Worm (Caenorhabditis elegans) whole organism, early embryonic: ENCODE data around the gene srh-177.

Experiments used
- F13C5.2 ChIP-seq: sonication (generic microtip); optimal IDR thresholded peaks from 2 replicates; lab custom pipeline; 2017; ENCODE audit warnings: mild to moderate bottlenecking, missing genetic modification characterization, inconsistent platforms, missing compliant biosample characterization
- ama-1 ChIP-seq: fragments of 150-350 bp; optimal IDR thresholded peaks from 2 replicates; lab custom pipeline; 2014
- ceh-36 ChIP-seq: sonication (generic microtip); optimal IDR thresholded peaks from 2 replicates; lab custom pipeline; 2016; ENCODE audit warnings: missing genetic modification characterization, inconsistent platforms, missing compliant biosample characterization
- ets-7 ChIP-seq: sonication (generic microtip); optimal IDR thresholded peaks from 2 replicates; lab custom pipeline; 2016; ENCODE audit warnings: missing genotype, missing genetic modification characterization, missing compliant biosample characterization
- hmbx-1 ChIP-seq: sonication (generic microtip); optimal IDR thresholded peaks from 2 replicates; lab custom pipeline; 2016; ENCODE audit warnings: mild to moderate bottlenecking, missing genetic modification characterization, missing compliant biosample characterization

DNA sequence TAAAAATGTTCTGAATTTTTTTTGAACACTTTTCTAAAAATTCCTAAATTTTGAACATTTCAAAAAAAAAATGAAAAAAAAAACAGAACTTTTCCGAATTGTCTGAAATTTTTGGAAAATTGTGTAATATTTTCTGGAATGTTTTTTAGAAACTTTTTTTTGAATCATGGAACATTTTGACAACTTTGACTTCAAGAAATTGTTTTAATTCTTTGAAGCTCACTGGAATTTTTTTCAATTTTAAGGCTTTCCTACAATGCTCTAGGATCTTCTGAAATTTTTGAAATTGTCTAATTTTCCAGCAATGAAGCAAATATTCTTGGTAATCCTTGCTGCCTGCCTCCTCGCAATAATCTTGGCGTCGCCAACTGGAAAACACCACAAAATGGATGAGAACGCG is 6.2 kb upstream of the srh-177 start, which contains the start of gene ins-35:
- TF ChIP-seq ets-7 (tag; lab: Kevin White, UChicago), result no peak
- no peak for TF ChIP-seq ama-1 (lab: Kevin White, UChicago)
- no peak for TF ChIP-seq F13C5.2 (tag; lab: Kevin White, UChicago)
- no peak for TF ChIP-seq ceh-36 (tag; lab: Kevin White, UChicago)
- TF ChIP-seq hmbx-1 (tag; lab: Kevin White, UChicago), result no peak
